Fruit fly (Drosophila melanogaster) whole organism, embryonic: Measurements from ENCODE around the gene Vago.
A peak's percentile ranks its signal among the peaks of the same experiment; 100 is the strongest.

Experiments used
- Atf3 ChIP-seq: fragments of 200-800 bp; sonication (Bioruptor generic); optimal IDR thresholded peaks from 3 replicates; lab custom pipeline; 2016; ENCODE audit warnings: missing biosample characterization, missing genetic modification characterization
- CG1024 ChIP-seq: fragments of 200-800 bp; sonication (Bioruptor generic); IDR thresholded peaks from 2 replicates; pipeline ENCODE4 v1.3.6; 2022; ENCODE audit warnings: missing biosample characterization, missing genetic modification characterization
- CG14965 ChIP-seq: fragments of 200-800 bp; sonication (Bioruptor generic); optimal IDR thresholded peaks from 2 replicates; lab custom pipeline; 2016; ENCODE audit warnings: missing biosample characterization, missing genetic modification characterization, borderline replicate concordance
- CG15514 ChIP-seq: fragments of 200-800 bp; sonication (Bioruptor generic); optimal IDR thresholded peaks from 3 replicates; lab custom pipeline; 2017; ENCODE audit warnings: missing biosample characterization, missing genetic modification characterization, mild to moderate bottlenecking, moderate library complexity, missing genetic modification reagents
- CG15601 ChIP-seq: fragments of 200-800 bp; sonication (Bioruptor generic); optimal IDR thresholded peaks from 3 replicates; lab custom pipeline; 2019; ENCODE audit warnings: missing biosample characterization, mild to moderate bottlenecking, missing genetic modification characterization, moderate library complexity
- CG33213 ChIP-seq: fragments of 200-800 bp; sonication (Bioruptor generic); optimal IDR thresholded peaks from 3 replicates; lab custom pipeline; 2016; ENCODE audit warnings: missing biosample characterization, missing genetic modification characterization
- CG34422 ChIP-seq: fragments of 200-800 bp; sonication (Bioruptor generic); IDR thresholded peaks from 3 replicates; pipeline ENCODE4 v1.3.6; 2022; ENCODE audit warnings: missing biosample characterization, missing genetic modification characterization
- CG6272 ChIP-seq: fragments of 200-800 bp; sonication (Bioruptor generic); IDR thresholded peaks from 2 replicates; pipeline ENCODE4 v1.3.6; 2022; ENCODE audit warnings: missing biosample characterization, missing genetic modification characterization
- Hmr ChIP-seq: fragments of 200-800 bp; sonication (Bioruptor generic); optimal IDR thresholded peaks from 3 replicates; lab custom pipeline; 2017; ENCODE audit warnings: mild to moderate bottlenecking, missing biosample characterization, missing genetic modification reagents, missing genetic modification characterization
- Hmx ChIP-seq: fragments of 200-800 bp; sonication (Bioruptor generic); optimal IDR thresholded peaks from 2 replicates; lab custom pipeline; 2016; ENCODE audit warnings: missing biosample characterization, missing genetic modification characterization
- Sry-δ ChIP-seq: fragments of 200-800 bp; sonication (Bioruptor generic); optimal IDR thresholded peaks from 2 replicates; lab custom pipeline; 2016; ENCODE audit warnings: missing biosample characterization, missing genetic modification characterization
- ttk ChIP-seq: fragments of 200-800 bp; sonication (Bioruptor generic); IDR thresholded peaks from 2 replicates; pipeline ENCODE4 v2.1.2; 2022; ENCODE audit warnings: missing biosample characterization, missing genetic modification characterization

dm6 chrX:11092201-11092600 lies 3.1 kb downstream of the Vago start, which contains the start of gene CG2061:
- no peak for TF ChIP-seq CG34422 (GFP tag; lab: Robert Waterston, UW)
- TF ChIP-seq CG33213 (GFP tag; lab: Kevin White, UChicago) = no peak
- no peak for TF ChIP-seq CG6272 (GFP tag; lab: Robert Waterston, UW)
- no peak for TF ChIP-seq Hmx (GFP tag; lab: Kevin White, UChicago)
- no peak for TF ChIP-seq Atf3 (GFP tag; lab: Kevin White, UChicago)
- no peak for TF ChIP-seq CG14965 (GFP tag; lab: Kevin White, UChicago)
- TF ChIP-seq ttk (GFP tag; lab: Robert Waterston, UW) = no peak
- TF ChIP-seq CG15601 = no peak
- no peak for TF ChIP-seq CG15514 (GFP tag; lab: Kevin White, UChicago)
- peak; percentile 56 for TF ChIP-seq Sry-δ (GFP tag; lab: Kevin White, UChicago)
- no peak for TF ChIP-seq Hmr (GFP tag; lab: Kevin White, UChicago)
- no peak for TF ChIP-seq CG1024 (GFP tag; lab: Robert Waterston, UW)
